Worm (Caenorhabditis elegans): ENCODE results near the gene acc-1.

DNA sequence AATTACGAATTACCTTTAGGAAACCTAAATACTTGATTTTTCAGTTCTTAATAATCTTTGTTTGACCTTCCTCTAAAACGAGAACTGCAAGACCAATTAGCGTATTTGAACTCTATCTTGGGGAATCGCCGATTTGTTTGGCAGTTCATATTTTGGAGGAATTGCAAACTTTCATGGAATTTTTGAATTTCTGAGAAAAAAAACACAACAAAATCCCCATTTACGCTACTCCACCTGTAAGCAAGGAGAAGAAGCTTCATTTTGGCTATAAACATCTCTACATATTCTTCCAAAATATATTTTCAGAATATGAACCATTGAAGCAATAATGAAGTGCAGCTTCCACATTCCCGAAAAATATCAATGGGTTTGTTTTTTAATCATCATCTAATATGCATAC lies 35.0 kb downstream of the acc-1 start, which contains the start of gene twk-9:
- TF ChIP-seq lin-13 (tag; optimal IDR thresholded peaks at IDR 0.05) (no peak), lsy-2 (tag; optimal IDR thresholded peaks at IDR 0.05) (no peak), unc-62 (GFP tag; optimal IDR thresholded peaks at IDR 0.05) (no peak), snpc-4 (tag; optimal IDR thresholded peaks at IDR 0.05) (no peak), elt-1 (tag; optimal IDR thresholded peaks at IDR 0.05; ENCODE audit: borderline replicate concordance, insufficient read depth) (no peak), nhr-12 (tag; optimal IDR thresholded peaks at IDR 0.05) (no peak), mep-1 (tag; optimal IDR thresholded peaks at IDR 0.05) (no peak), cnd-1 (tag; optimal IDR thresholded peaks at IDR 0.05) (no peak), nhr-237 (tag; optimal IDR thresholded peaks at IDR 0.05) (no peak), unc-39 (tag; optimal IDR thresholded peaks at IDR 0.05) (no peak)
